Worm (Caenorhabditis elegans) whole organism, young adult: ENCODE data around the gene twk-20.

ENCODE experiments used
- F39B2.1 ChIP-seq: fragments of 200-800 bp; sonication (Bioruptor generic); IDR thresholded peaks from 2 replicates; pipeline ENCODE4 v1.3.6; 2022; ENCODE audit warnings: missing genetic modification reagents, missing genetic modification characterization, missing compliant biosample characterization
- snpc-4 ChIP-seq, 5 experiments: fragments of 150-350 bp in 1 of 5; sonication (generic microtip) in 4 of 5; optimal IDR thresholded peaks; 2 replicates each; lab custom pipeline; 2014 to 2018; ENCODE audit warnings: missing genetic modification characterization in 5 of 5, missing biosample characterization in 3 of 5, antibody characterized with exemption in 2 of 5, mild to moderate bottlenecking in 2 of 5, missing compliant biosample characterization in 2 of 5, missing genotype in 2 of 5, moderate library complexity in 2 of 5, missing genetic modification reagents in 1 of 5
- somi-1 ChIP-seq: fragments of 200-800 bp; sonication (Bioruptor generic); optimal IDR thresholded peaks from 2 replicates; lab custom pipeline; 2018; ENCODE audit warnings: mild to moderate bottlenecking, missing genetic modification characterization, missing compliant biosample characterization

DNA sequence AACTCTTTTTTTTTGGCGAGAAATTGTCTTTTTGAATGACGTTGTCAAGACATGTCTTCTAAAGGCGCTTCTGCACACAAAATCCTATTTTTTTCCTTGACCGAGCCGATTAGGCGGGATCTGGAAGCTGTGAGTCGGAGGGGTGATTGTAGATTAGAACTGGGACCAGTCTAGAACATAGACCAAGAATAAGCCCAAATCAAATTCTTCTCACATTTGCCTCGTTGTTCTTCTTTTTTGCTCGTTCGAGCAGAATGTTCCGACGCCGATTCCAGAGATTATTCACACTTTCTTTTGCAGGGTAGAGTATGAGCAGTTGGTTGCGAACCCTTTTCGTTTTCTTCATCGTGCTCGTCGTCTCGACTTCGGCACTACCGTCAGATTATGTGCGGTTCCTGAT, 21.1 kb upstream of the twk-20 start, which contains the start of gene nlp-53:
- TF ChIP-seq F39B2.1: no peak
- TF ChIP-seq snpc-4 (GFP tag; optimal IDR thresholded peaks at IDR 0.05; lab: Kevin White, UChicago): no peak
- TF ChIP-seq snpc-4 (tag; optimal IDR thresholded peaks at IDR 0.05; lab: Kevin White, UChicago): no peak
- TF ChIP-seq somi-1: no peak
